Worm (Caenorhabditis elegans) whole organism, early embryonic: Measurements from ENCODE around the gene Y57G11C.1142.

Source experiments
- ama-1 ChIP-seq: fragments of 150-350 bp; optimal IDR thresholded peaks from 2 replicates; lab custom pipeline; 2014
- flt-1 ChIP-seq: fragments of 200-800 bp; sonication (Bioruptor generic); IDR thresholded peaks from 2 replicates; pipeline ENCODE4 v1.3.6; 2022; ENCODE audit warnings: missing genetic modification characterization, missing compliant biosample characterization
- scrt-1 ChIP-seq: fragments of 200-800 bp; sonication (Bioruptor generic); IDR thresholded peaks from 2 replicates; pipeline ENCODE4 v1.3.6; 2022; ENCODE audit warnings: missing genetic modification characterization, missing compliant biosample characterization

DNA sequence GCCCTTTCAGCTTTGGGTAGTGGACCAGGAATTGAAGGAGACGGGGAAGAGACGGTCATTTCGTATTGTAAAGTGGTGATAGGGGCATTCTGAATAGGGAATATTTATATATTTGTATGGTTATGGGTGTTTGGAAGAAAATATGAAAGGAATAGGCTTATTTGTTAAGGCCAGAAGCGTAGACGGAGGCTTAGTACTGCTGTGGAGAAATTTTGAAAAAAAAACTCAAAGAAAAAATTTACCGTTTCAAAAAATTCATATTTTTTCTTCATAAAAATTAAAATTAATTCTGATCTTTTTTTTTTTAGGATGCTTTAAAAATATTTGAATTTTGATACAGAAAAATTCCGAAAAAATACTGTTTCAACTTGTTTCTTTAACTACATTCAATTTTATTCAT lies 26.6 kb downstream of the Y57G11C.1142 start, which contains the start of gene hhat-2:
- TF ChIP-seq scrt-1 (no peak), ama-1 (no peak), flt-1 (no peak)
